Fruit fly (Drosophila melanogaster): ENCODE results near the gene ND-ACP.
A peak's percentile ranks its signal among the peaks of the same experiment; 100 is the strongest.

ND-ACP gene

dm6 chr3L:1305317-1305716, 24.4 kb upstream of the ND-ACP start (continued):
- TF ChIP-seq CG3726 (GFP tag; IDR thresholded peaks at IDR 0.05), result no peak
- TF ChIP-seq hbn (GFP tag; IDR thresholded peaks at IDR 0.05; ENCODE audit: partially characterized antibody), result no peak
- no peak for TF ChIP-seq ham (GFP tag; IDR thresholded peaks at IDR 0.05)
- TF ChIP-seq tna (GFP tag; IDR thresholded peaks at IDR 0.05; ENCODE audit: partially characterized antibody), result no peak
- no peak for TF ChIP-seq CG31365 (tag; optimal IDR thresholded peaks at IDR 0.05)
- TF ChIP-seq mld (GFP tag; IDR thresholded peaks at IDR 0.05; ENCODE audit: partially characterized antibody), result no peak
- TF ChIP-seq tio (GFP tag; optimal IDR thresholded peaks at IDR 0.05), result no peak
- peak; percentile 53 for TF ChIP-seq exex (tag; optimal IDR thresholded peaks at IDR 0.05)
- no peak for TF ChIP-seq Six4 (GFP tag; optimal IDR thresholded peaks at IDR 0.05)
- TF ChIP-seq lmd (GFP tag; IDR thresholded peaks at IDR 0.05), result no peak
- peak; percentile 28 for TF ChIP-seq CG34376 (GFP tag; optimal IDR thresholded peaks at IDR 0.05)
- no peak for TF ChIP-seq CG10565 (GFP tag; optimal IDR thresholded peaks at IDR 0.05)
- no peak for TF ChIP-seq CG16815 (GFP tag; optimal IDR thresholded peaks at IDR 0.05)
- no peak for TF ChIP-seq Hr78 (GFP tag; optimal IDR thresholded peaks at IDR 0.05)
- peak; percentile 13 for TF ChIP-seq CG2120 (GFP tag; optimal IDR thresholded peaks at IDR 0.05)
- no peak for TF ChIP-seq CG9932 (GFP tag; IDR thresholded peaks at IDR 0.05)
- no peak for TF ChIP-seq Bdp1 (GFP tag; optimal IDR thresholded peaks at IDR 0.05)
- no peak for TF ChIP-seq ERR (GFP tag; optimal IDR thresholded peaks at IDR 0.05)
- TF ChIP-seq CG6813 (GFP tag; optimal IDR thresholded peaks at IDR 0.05), result no peak
- no peak for TF ChIP-seq sqz (GFP tag; optimal IDR thresholded peaks at IDR 0.05)
- no peak for TF ChIP-seq nerfin-1 (tag; optimal IDR thresholded peaks at IDR 0.05)

- TF ChIP-seq CG8944 (GFP tag; optimal IDR thresholded peaks at IDR 0.05) (peak; percentile 15), Atf6 (GFP tag; IDR thresholded peaks at IDR 0.05) (no peak), exex (tag; optimal IDR thresholded peaks at IDR 0.05) (peak; percentile 49), phol (tag; optimal IDR thresholded peaks at IDR 0.05) (peak; percentile 47), CG10366 (GFP tag; IDR thresholded peaks at IDR 0.05) (no peak; the same call in 1 of the 2 replicates), Elba2 (GFP tag; optimal IDR thresholded peaks at IDR 0.05) (no peak), mirr (GFP tag; optimal IDR thresholded peaks at IDR 0.05) (peak; percentile 64), gsb (GFP tag; IDR thresholded peaks at IDR 0.05) (no peak), CG1602 (GFP tag; optimal IDR thresholded peaks at IDR 0.05) (no peak), CG9215 (GFP tag; IDR thresholded peaks at IDR 0.05) (peak; percentile 44), danr (GFP tag; IDR thresholded peaks at IDR 0.05) (no peak), TFAM (GFP tag; optimal IDR thresholded peaks at IDR 0.05) (no peak), sug (tag; optimal IDR thresholded peaks at IDR 0.05) (peak; percentile 75), Hr3 (GFP tag; optimal IDR thresholded peaks at IDR 0.05) (peak; percentile 26), CG4424 (GFP tag; optimal IDR thresholded peaks at IDR 0.05) (peak; percentile 5), tap (tag; optimal IDR thresholded peaks at IDR 0.05) (no peak), bsh (GFP tag; optimal IDR thresholded peaks at IDR 0.05) (peak in 1 of 2 experiments; percentile 26), CG1832 (GFP tag; optimal IDR thresholded peaks at IDR 0.05) (no peak), CG8089 (GFP tag; optimal IDR thresholded peaks at IDR 0.05) (peak; percentile 2), ATbp (GFP tag; optimal IDR thresholded peaks at IDR 0.05) (no peak), Atf3 (GFP tag; optimal IDR thresholded peaks at IDR 0.05) (peak; percentile 41), Gsc (GFP tag; IDR thresholded peaks at IDR 0.05) (no peak), hkb (optimal IDR thresholded peaks at IDR 0.05) (peak; percentile 24), hkb (GFP tag; IDR thresholded peaks at IDR 0.05) (peak; percentile 36; the same call in 1 of the 2 replicates), CG2712 (tag; optimal IDR thresholded peaks at IDR 0.05) (peak; percentile 58), btn (GFP tag; optimal IDR thresholded peaks at IDR 0.05) (no peak), Trl (optimal IDR thresholded peaks at IDR 0.05) (no peak), Trl (GFP tag; optimal IDR thresholded peaks at IDR 0.05) (peak; percentile 76), zfh2 (GFP tag; optimal IDR thresholded peaks at IDR 0.05) (peak; percentile 75), Six4 (GFP tag; optimal IDR thresholded peaks at IDR 0.05) (peak; percentile 8), Sox100B (GFP tag; optimal IDR thresholded peaks at IDR 0.05) (no peak), pzg (GFP tag; optimal IDR thresholded peaks at IDR 0.05) (peak; percentile 94)
These were observed 22.6 kb upstream of the ND-ACP start, which contains the start of the genes Ctr9 and Nt5a for dm6 chr3L:1307005-1307632. Ctr9 (plus strand) TSS chr3L:1307224. Nt5a (minus strand) TSS chr3L:1307418.
